Fruit fly (Drosophila melanogaster): Measurements from ENCODE around the gene CG12725.

CG12725 gene

dm6 chrX:13383770-13384169 lies 18.9 kb downstream of the CG12725 start (continued):
- TF ChIP-seq shn (GFP tag; optimal IDR thresholded peaks at IDR 0.05) (peak; percentile 44), CG11085 (GFP tag; IDR thresholded peaks at IDR 0.05) (no peak), Fer1 (GFP tag; optimal IDR thresholded peaks at IDR 0.05) (peak; percentile 38), CG12744 (GFP tag; optimal IDR thresholded peaks at IDR 0.05) (no peak), Spps (tag; optimal IDR thresholded peaks at IDR 0.05) (no peak), CG3838 (GFP tag; optimal IDR thresholded peaks at IDR 0.05) (no peak), lov (optimal IDR thresholded peaks at IDR 0.05) (no peak), lov (GFP tag; IDR thresholded peaks at IDR 0.05) (no peak), CTCF (GFP tag; optimal IDR thresholded peaks at IDR 0.05) (no peak), slbo (GFP tag; IDR thresholded peaks at IDR 0.05) (peak; percentile 81), crp (GFP tag; optimal IDR thresholded peaks at IDR 0.05) (no peak), slou (GFP tag; optimal IDR thresholded peaks at IDR 0.05) (peak; percentile 19), CG15601 (tag; optimal IDR thresholded peaks at IDR 0.05) (no peak), eve (GFP tag; optimal IDR thresholded peaks at IDR 0.05) (peak in 1 of 2 experiments; percentile 82), Antp (GFP tag; optimal IDR thresholded peaks at IDR 0.05) (peak; percentile 72), Sin3A (optimal IDR thresholded peaks at IDR 0.05) (no peak), CG32532 (GFP tag; IDR thresholded peaks at IDR 0.05) (peak; percentile 81), ken (GFP tag; IDR thresholded peaks at IDR 0.05) (peak; percentile 62; the same call in 2 of the 3 replicates), sisA (GFP tag; IDR thresholded peaks at IDR 0.05) (peak; percentile 66), Max (GFP tag; optimal IDR thresholded peaks at IDR 0.05) (peak; percentile 32), CG10366 (GFP tag; IDR thresholded peaks at IDR 0.05) (peak; percentile 56), MESR4 (GFP tag; optimal IDR thresholded peaks at IDR 0.05) (peak; percentile 32), Deaf1 (tag; optimal IDR thresholded peaks at IDR 0.05) (peak; percentile 18), CoRest (tag; optimal IDR thresholded peaks at IDR 0.05) (peak; percentile 4), CG15073 (GFP tag; optimal IDR thresholded peaks at IDR 0.05) (peak; percentile 100), usp (GFP tag; optimal IDR thresholded peaks at IDR 0.05) (no peak), CG8290 (GFP tag; optimal IDR thresholded peaks at IDR 0.05) (no peak), CG8290 (tag; optimal IDR thresholded peaks at IDR 0.05) (peak in 1 of 2 experiments; percentile 88), stwl (tag; optimal IDR thresholded peaks at IDR 0.05) (peak; percentile 13), CG11456 (GFP tag; IDR thresholded peaks at IDR 0.05) (peak; percentile 68; the same call in 2 of the 3 replicates), dimm (GFP tag; IDR thresholded peaks at IDR 0.05) (no peak), Aef1 (GFP tag; IDR thresholded peaks at IDR 0.05) (peak; percentile 42; the same call in 2 of the 3 replicates), cg (GFP tag; optimal IDR thresholded peaks at IDR 0.05) (peak; percentile 83), Xbp1 (GFP tag; optimal IDR thresholded peaks at IDR 0.05) (peak; percentile 69), CG13296 (GFP tag; optimal IDR thresholded peaks at IDR 0.05) (peak; percentile 29), emc (GFP tag; optimal IDR thresholded peaks at IDR 0.05) (no peak), CG7745 (tag; optimal IDR thresholded peaks at IDR 0.05) (no peak), esg (GFP tag; conservative IDR thresholded peaks at IDR 0.05) (no peak), CG17802 (tag; optimal IDR thresholded peaks at IDR 0.05) (no peak), HLH4C (GFP tag; IDR thresholded peaks at IDR 0.05; ENCODE audit: partially characterized antibody) (no peak), bbx (GFP tag; IDR thresholded peaks at IDR 0.05; ENCODE audit: partially characterized antibody) (peak; percentile 56), vnd (GFP tag; IDR thresholded peaks at IDR 0.05; ENCODE audit: partially characterized antibody) (no peak), CG11398 (GFP tag; optimal IDR thresholded peaks at IDR 0.05) (peak; percentile 17), sna (GFP tag; IDR thresholded peaks at IDR 0.05; ENCODE audit: partially characterized antibody) (no peak), CG14014 (GFP tag; IDR thresholded peaks at IDR 0.05) (peak; percentile 66), repo (GFP tag; optimal IDR thresholded peaks at IDR 0.05) (no peak), kni (GFP tag; optimal IDR thresholded peaks at IDR 0.05) (no peak), mirr (GFP tag; optimal IDR thresholded peaks at IDR 0.05) (peak; percentile 62), fd64A (GFP tag; optimal IDR thresholded peaks at IDR 0.05) (no peak), CG10274 (GFP tag; optimal IDR thresholded peaks at IDR 0.05) (no peak), dpn (GFP tag; optimal IDR thresholded peaks at IDR 0.05) (peak; percentile 68 to 71), tin (GFP tag; optimal IDR thresholded peaks at IDR 0.05) (peak; percentile 46), HLHmδ (GFP tag; optimal IDR thresholded peaks at IDR 0.05) (peak; percentile 57)
